Fruit fly (Drosophila melanogaster) whole organism, pupa: ENCODE results near the gene spz4.

Experiments used
- CG10348 ChIP-seq: fragments of 200-800 bp; sonication (Bioruptor generic); IDR thresholded peaks from 2 replicates; pipeline ENCODE4 v1.3.6; 2022; ENCODE audit warnings: missing biosample characterization, missing genetic modification characterization
- CG12605 ChIP-seq: fragments of 200-800 bp; sonication (Bioruptor generic); IDR thresholded peaks from 2 replicates; pipeline ENCODE4 v1.3.6; 2022; ENCODE audit warnings: missing biosample characterization, missing genetic modification characterization
- CG13204 ChIP-seq: fragments of 200-800 bp; sonication (Bioruptor generic); optimal IDR thresholded peaks from 2 replicates; lab custom pipeline; 2018; ENCODE audit warnings: missing biosample characterization, mild to moderate bottlenecking, missing genetic modification characterization, moderate library complexity
- CG14655 ChIP-seq: fragments of 200-800 bp; sonication (Bioruptor generic); optimal IDR thresholded peaks from 3 replicates; lab custom pipeline; 2017; ENCODE audit warnings: mild to moderate bottlenecking, missing biosample characterization, missing genetic modification reagents, missing genetic modification characterization
- CG15710 ChIP-seq: fragments of 200-800 bp; sonication (Bioruptor generic); optimal IDR thresholded peaks from 2 replicates; lab custom pipeline; 2018; ENCODE audit warnings: missing biosample characterization, mild to moderate bottlenecking, missing genetic modification characterization, moderate library complexity
- CG17806 ChIP-seq: fragments of 200-800 bp; sonication (Bioruptor generic); optimal IDR thresholded peaks from 2 replicates; lab custom pipeline; 2018; ENCODE audit warnings: missing biosample characterization, mild to moderate bottlenecking, missing genetic modification characterization, moderate library complexity
- CG32121 ChIP-seq: fragments of 200-800 bp; sonication (Bioruptor generic); IDR thresholded peaks from 2 replicates; pipeline ENCODE4 v1.3.6; 2022; ENCODE audit warnings: missing biosample characterization, missing genetic modification characterization
- CG34367 ChIP-seq: fragments of 200-800 bp; sonication (Bioruptor generic); optimal IDR thresholded peaks from 2 replicates; lab custom pipeline; 2018; ENCODE audit warnings: missing biosample characterization, mild to moderate bottlenecking, missing genetic modification characterization
- CG4496 ChIP-seq: fragments of 200-800 bp; sonication (Bioruptor generic); IDR thresholded peaks from 3 replicates; pipeline ENCODE4 v1.3.6; 2022; ENCODE audit warnings: missing biosample characterization, missing genetic modification characterization
- CG8159 ChIP-seq: fragments of 200-800 bp; sonication (Bioruptor generic); optimal IDR thresholded peaks from 3 replicates; lab custom pipeline; 2018; ENCODE audit warnings: missing biosample characterization, mild to moderate bottlenecking, missing genetic modification characterization, moderate library complexity
- CG8301 ChIP-seq: fragments of 200-800 bp; sonication (Bioruptor generic); optimal IDR thresholded peaks from 2 replicates; lab custom pipeline; 2018; ENCODE audit warnings: missing biosample characterization, mild to moderate bottlenecking, missing genetic modification characterization
- CG9948 ChIP-seq: fragments of 200-800 bp; sonication (Bioruptor generic); optimal IDR thresholded peaks from 2 replicates; lab custom pipeline; 2018; ENCODE audit warnings: missing biosample characterization, mild to moderate bottlenecking, missing genetic modification characterization, moderate library complexity
- D1 ChIP-seq: fragments of 200-800 bp; sonication (Bioruptor generic); optimal IDR thresholded peaks from 2 replicates; lab custom pipeline; 2018; ENCODE audit warnings: missing biosample characterization, mild to moderate bottlenecking, missing genetic modification characterization, moderate library complexity
- EcR ChIP-seq: fragments of 200-800 bp; sonication (Bioruptor generic); optimal IDR thresholded peaks from 3 replicates; lab custom pipeline; 2019; ENCODE audit warnings: missing biosample characterization, missing genetic modification characterization, mild to moderate bottlenecking, moderate library complexity, missing genetic modification reagents
- Ets98B ChIP-seq: fragments of 200-800 bp; sonication (Bioruptor generic); IDR thresholded peaks from 2 replicates; pipeline ENCODE4 v1.3.6; 2022; ENCODE audit warnings: missing biosample characterization, missing genetic modification characterization
- Pif1A ChIP-seq: fragments of 200-800 bp; sonication (Bioruptor generic); optimal IDR thresholded peaks from 3 replicates; lab custom pipeline; 2016; ENCODE audit warnings: missing biosample characterization, missing genetic modification characterization
- Pif1B ChIP-seq: fragments of 200-800 bp; sonication (Bioruptor generic); optimal IDR thresholded peaks from 3 replicates; lab custom pipeline; 2016; ENCODE audit warnings: missing biosample characterization, missing genetic modification characterization
- Snoo ChIP-seq: fragments of 200-800 bp; sonication (Bioruptor generic); optimal IDR thresholded peaks from 3 replicates; lab custom pipeline; 2017; ENCODE audit warnings: missing biosample characterization, mild to moderate bottlenecking, missing genetic modification characterization, inconsistent platforms
- fd96Ca ChIP-seq: fragments of 200-800 bp; sonication (Bioruptor generic); IDR thresholded peaks from 3 replicates; pipeline ENCODE4 v1.3.6; 2022; ENCODE audit warnings: missing biosample characterization, missing genetic modification characterization
- gl ChIP-seq: fragments of 200-800 bp; sonication (Bioruptor generic); optimal IDR thresholded peaks from 2 replicates; lab custom pipeline; 2018; ENCODE audit warnings: missing biosample characterization, mild to moderate bottlenecking, missing genetic modification characterization
- rn ChIP-seq: fragments of 200-800 bp; sonication (Bioruptor generic); IDR thresholded peaks from 2 replicates; pipeline ENCODE4 v1.3.6; 2022; ENCODE audit warnings: missing biosample characterization, missing genetic modification characterization

The spz4 gene

DNA sequence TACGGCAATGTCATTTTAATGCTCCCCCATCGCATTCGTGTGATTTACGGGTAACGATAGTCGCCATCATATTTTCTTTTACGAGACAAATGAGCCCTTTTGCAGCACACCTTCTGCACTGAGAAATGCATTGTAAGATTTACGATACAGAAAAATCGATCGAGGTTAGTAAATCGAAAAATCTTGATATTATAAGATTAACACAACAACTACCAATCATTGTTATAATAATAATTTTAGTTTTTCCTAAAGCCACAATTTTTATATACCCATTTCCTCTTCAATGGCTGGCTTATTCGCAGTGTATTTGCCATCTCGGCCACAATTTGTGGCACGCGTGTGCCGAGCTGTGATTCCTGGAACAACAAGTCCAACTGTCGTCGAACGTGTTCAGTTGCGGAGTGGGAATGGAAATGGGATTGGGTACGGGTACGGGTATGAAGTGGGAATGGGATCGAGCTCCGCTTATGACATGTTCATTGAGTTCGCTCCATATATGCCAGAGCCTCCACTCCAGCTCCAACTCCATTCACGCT is 29.5 kb upstream of the spz4 start:
- TF ChIP-seq CG17806 (tag; lab: Kevin White, UChicago) (no peak), CG4496 (GFP tag; lab: Robert Waterston, UW) (no peak), D1 (no peak), Ets98B (GFP tag; lab: Robert Waterston, UW) (no peak), CG8159 (tag; lab: Kevin White, UChicago) (no peak), fd96Ca (no peak), CG13204 (GFP tag; lab: Kevin White, UChicago) (no peak), CG32121 (GFP tag; lab: Robert Waterston, UW) (no peak), rn (GFP tag; lab: Robert Waterston, UW) (no peak), CG10348 (GFP tag; lab: Robert Waterston, UW) (no peak), gl (tag; lab: Kevin White, UChicago) (no peak), CG12605 (GFP tag; lab: Robert Waterston, UW) (no peak), Pif1A (GFP tag; lab: Kevin White, UChicago) (no peak)

DNA sequence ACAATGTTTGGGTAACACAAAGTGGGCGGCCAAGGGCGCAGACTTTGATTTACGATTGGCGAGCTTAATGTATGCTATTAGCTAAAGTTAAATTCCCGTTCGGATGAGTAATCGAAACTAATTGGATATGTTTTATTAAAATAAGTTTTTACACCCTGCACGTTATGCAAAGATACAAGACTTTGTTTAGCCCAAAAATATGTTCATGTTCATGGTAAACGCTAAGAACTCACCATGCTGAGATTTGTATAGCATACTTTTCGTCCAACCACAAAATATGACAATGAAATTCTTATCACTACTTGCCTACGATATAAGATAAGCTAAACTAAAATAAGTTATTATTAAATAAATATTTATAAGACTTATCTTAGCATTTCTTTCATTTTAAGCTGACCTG is 26.6 kb upstream of the spz4 start:
- TF ChIP-seq fd96Ca (no peak), CG17806 (tag; lab: Kevin White, UChicago) (no peak), EcR (GFP tag; lab: Kevin White, UChicago) (no peak), D1 (no peak), CG8301 (no peak)

DNA sequence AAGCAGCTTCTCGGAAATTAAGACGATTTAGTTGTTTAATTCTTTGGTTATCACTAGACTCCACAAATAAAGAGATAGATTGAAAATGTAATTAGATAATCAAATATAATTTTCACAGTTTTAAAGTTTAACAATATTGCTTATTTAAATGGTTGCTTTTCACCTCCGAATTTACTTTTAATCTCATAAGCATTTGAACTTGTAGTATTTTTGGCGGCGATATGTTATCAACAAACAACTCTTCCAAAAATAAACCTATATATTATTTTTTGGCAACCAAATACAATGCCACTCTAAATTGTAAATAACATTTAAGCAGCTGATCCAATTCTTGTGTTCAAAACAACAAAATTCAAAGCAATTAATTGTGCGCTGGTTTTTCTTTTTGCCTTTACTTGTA is 17.1 kb upstream of the spz4 start, which contains the start of the genes CG43355 and sala:
Gene CG43355, plus strand, starts transcription at position 301 of the 400 bp plus-strand sequence.
Gene sala, plus strand, starts transcription at position 301 of the 400 bp plus-strand sequence.
- TF ChIP-seq CG13204 (GFP tag; lab: Kevin White, UChicago) (no peak), CG32121 (GFP tag; lab: Robert Waterston, UW) (no peak), D1 (no peak), CG12605 (GFP tag; lab: Robert Waterston, UW) (no peak), CG8301 (no peak), gl (tag; lab: Kevin White, UChicago) (no peak), CG14655 (GFP tag; lab: Kevin White, UChicago) (no peak), CG34367 (tag; lab: Kevin White, UChicago) (no peak), CG8159 (tag; lab: Kevin White, UChicago) (no peak), rn (GFP tag; lab: Robert Waterston, UW) (no peak), CG9948 (no peak), CG15710 (no peak), CG17806 (tag; lab: Kevin White, UChicago) (no peak), Pif1B (GFP tag; lab: Kevin White, UChicago) (no peak)

DNA sequence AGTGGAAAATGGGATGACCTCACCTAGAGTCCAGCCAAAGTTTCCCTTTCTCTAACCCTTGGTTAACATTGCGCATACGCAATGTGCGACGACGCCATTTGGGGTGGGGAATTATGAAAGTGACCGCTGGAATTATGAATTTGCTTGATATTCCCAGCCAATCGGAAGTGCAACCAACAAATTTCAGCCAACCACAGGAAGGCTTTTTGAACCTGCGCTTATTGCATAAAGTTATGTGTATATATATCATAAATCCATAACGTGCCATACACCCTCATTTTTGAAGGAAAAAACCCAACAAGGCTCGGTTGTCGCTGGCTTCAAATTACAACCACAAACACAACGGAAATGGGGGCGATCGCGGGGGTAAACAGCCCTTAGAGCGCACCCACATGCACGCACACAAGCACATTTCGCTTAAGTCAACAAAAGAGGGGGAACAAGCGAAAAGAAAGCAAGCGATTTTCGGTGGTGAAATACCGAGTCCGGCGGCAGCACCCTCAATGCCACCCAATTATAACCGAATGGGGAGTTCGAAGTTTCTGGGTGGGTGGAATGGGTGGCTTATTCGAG is 13.0 kb upstream of the spz4 start:
- TF ChIP-seq CG13204 (GFP tag; lab: Kevin White, UChicago) (no peak), fd96Ca (no peak), CG17806 (tag; lab: Kevin White, UChicago) (no peak), CG8301 (no peak), rn (GFP tag; lab: Robert Waterston, UW) (no peak), CG14655 (GFP tag; lab: Kevin White, UChicago) (no peak), EcR (GFP tag; lab: Kevin White, UChicago) (no peak), Pif1B (GFP tag; lab: Kevin White, UChicago) (no peak), CG8159 (tag; lab: Kevin White, UChicago) (no peak)

DNA sequence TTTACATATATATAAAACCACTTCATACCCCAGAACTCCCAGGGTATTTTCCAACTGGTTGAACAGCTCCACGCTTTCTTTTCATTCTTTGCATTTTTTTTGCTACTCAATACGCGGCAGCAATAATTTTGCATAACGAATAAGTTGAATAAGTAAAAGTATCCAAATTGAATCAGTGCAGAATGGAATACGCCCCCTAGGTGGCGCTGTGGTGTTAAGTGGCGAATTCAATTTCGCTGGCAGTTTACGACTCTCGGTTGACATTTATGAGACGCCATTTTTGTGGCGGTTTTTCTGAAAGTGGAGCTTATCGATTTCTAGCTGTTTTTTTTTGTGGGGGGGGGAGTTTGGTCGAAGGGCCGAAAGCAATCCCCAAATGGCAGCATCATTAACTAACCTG is 7.6 kb upstream of the spz4 start:
- no peak for TF ChIP-seq CG4496 (GFP tag; lab: Robert Waterston, UW)
- TF ChIP-seq CG13204 (GFP tag; lab: Kevin White, UChicago): no peak
- TF ChIP-seq D1: no peak
- no peak for TF ChIP-seq Ets98B (GFP tag; lab: Robert Waterston, UW)
- TF ChIP-seq CG15710: no peak
- TF ChIP-seq EcR (GFP tag; lab: Kevin White, UChicago): no peak
- TF ChIP-seq CG8301: no peak
- no peak for TF ChIP-seq Pif1A (GFP tag; lab: Kevin White, UChicago)
- TF ChIP-seq gl (tag; lab: Kevin White, UChicago): no peak
- no peak for TF ChIP-seq rn (GFP tag; lab: Robert Waterston, UW)
- TF ChIP-seq CG34367 (tag; lab: Kevin White, UChicago): no peak
- TF ChIP-seq fd96Ca: no peak
- no peak for TF ChIP-seq Pif1B (GFP tag; lab: Kevin White, UChicago)
- TF ChIP-seq CG9948: no peak
- no peak for TF ChIP-seq CG14655 (GFP tag; lab: Kevin White, UChicago)

DNA sequence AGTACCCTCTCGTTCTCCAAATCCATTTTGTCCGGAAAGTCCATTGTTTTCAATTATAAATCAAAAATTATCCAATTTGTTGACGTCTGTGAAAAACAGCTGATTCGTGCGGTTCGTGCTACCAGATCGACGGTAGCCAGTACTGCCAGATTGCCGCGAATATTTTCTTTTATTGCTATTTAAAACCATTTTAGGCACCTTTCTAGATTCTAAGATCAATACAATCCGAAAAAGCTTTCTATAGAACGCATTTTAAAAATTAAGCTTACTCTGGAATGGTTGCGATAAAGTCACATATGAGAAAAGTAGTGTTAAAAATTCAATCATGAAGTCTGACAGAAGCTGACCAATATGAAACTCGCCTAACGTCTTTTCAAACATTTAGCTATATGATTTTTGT is 2.7 kb upstream of the spz4 start, which contains the start of gene Cog8:
Gene Cog8, minus strand, starts transcription at position 110 of the 400 bp plus-strand sequence.
- TF ChIP-seq CG4496 (GFP tag; lab: Robert Waterston, UW) (no peak), rn (GFP tag; lab: Robert Waterston, UW) (no peak), CG8159 (tag; lab: Kevin White, UChicago) (peak; percentile 0)
- TF ChIP-seq, all 21 proteins: peak for 1

DNA sequence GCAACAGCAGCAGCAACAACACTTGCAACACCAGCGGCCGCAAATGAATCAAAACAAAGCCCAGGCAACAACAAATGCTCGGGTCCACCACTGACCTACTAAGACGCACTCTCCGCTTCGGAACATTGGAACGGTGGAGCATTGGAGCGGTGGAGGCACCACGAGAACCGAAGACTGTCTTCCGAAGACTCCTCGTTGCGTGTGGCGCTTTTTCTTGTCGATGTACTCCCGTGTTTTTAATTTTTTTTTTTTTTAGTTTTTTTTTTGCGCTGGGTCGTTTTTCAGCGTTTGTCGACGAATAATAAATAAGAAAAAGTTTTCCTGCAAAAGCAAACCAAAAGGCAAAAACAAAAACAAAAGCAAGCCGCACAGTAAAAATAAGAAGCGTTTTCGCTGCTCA is 866 bp upstream of the spz4 start:
- TF ChIP-seq fd96Ca: peak; percentile 59; the same call in 2 of the 3 replicates
- peak; percentile 40; the same call in 1 of the 3 replicates for TF ChIP-seq CG4496 (GFP tag; lab: Robert Waterston, UW)
- TF ChIP-seq CG32121 (GFP tag; lab: Robert Waterston, UW): peak; percentile 42; the same call in 1 of the 2 replicates
- TF ChIP-seq Snoo (tag; lab: Kevin White, UChicago): no peak
- peak; percentile 61; the same call in 1 of the 2 replicates for TF ChIP-seq Ets98B (GFP tag; lab: Robert Waterston, UW)
- TF ChIP-seq Pif1B (GFP tag; lab: Kevin White, UChicago): no peak
- peak; percentile 1 for TF ChIP-seq CG13204 (GFP tag; lab: Kevin White, UChicago)
- no peak for TF ChIP-seq CG34367 (tag; lab: Kevin White, UChicago)
- TF ChIP-seq EcR (GFP tag; lab: Kevin White, UChicago): no peak
- TF ChIP-seq CG17806 (tag; lab: Kevin White, UChicago): no peak
- no peak for TF ChIP-seq CG9948
- TF ChIP-seq CG14655 (GFP tag; lab: Kevin White, UChicago): no peak
- TF ChIP-seq CG8159 (tag; lab: Kevin White, UChicago): no peak
- TF ChIP-seq gl (tag; lab: Kevin White, UChicago): no peak
- no peak for TF ChIP-seq CG15710
- TF ChIP-seq rn (GFP tag; lab: Robert Waterston, UW): no peak
- TF ChIP-seq CG12605 (GFP tag; lab: Robert Waterston, UW): peak; percentile 52; the same call in 1 of the 2 replicates
- TF ChIP-seq CG8301: no peak
- peak; percentile 28 for TF ChIP-seq Pif1A (GFP tag; lab: Kevin White, UChicago)
- TF ChIP-seq CG10348 (GFP tag; lab: Robert Waterston, UW): no peak
- no peak for TF ChIP-seq D1
